Fruit fly (Drosophila melanogaster) ovary, adult (tissue): Measurements from ENCODE around the gene Muc68E.

Experiments used
- CG17801 ChIP-seq: fragments of 200-800 bp; optimal IDR thresholded peaks from 2 replicates; lab custom pipeline; 2019; ENCODE audit warnings: missing biosample characterization, mild to moderate bottlenecking, missing genetic modification characterization, moderate library complexity; ENCODE audit not compliant: partially characterized antibody

Muc68E gene

DNA sequence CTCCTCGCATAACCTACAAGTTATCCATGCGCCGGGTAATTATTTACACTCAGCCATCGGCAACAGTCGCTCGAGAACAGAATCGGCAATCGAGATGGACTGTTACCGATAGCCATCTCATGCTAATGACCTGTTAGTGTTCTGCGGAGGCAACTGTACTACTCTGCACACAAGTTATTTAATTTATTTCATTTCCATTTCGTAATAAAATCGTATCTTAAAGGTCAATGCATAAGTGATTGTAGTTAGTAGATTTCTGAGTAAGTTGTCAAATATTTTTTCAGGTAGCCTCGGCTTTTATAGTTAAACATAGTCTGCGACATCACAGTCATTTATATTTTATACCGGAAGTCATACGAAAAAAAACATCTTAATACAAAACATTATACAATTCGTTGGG, 51.6 kb downstream of the Muc68E start, which contains the start of gene CG11588:
CG11588 (plus strand) TSS at position 301 of the 400 bp plus-strand sequence.
- no peak for TF ChIP-seq CG17801 (GFP tag; lab: Kevin White, UChicago)

DNA sequence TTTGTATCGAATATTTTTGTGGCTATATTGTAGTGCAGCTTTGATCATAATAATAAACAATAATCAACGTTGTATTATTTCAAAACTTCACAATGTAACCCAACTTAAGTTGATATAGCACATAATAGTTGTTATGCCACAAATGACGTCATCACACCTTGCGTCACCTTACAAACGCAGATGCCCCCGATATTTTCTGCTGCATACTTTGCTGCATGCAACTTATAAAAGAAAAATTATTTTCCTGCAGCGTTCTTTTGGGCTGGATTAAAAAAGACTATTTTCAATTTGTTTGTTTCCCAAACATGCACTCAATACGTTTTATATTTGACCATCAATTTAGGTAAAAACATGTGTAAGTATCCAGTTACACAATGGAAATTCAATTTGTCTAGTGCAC, 54.6 kb downstream of the Muc68E start:
- no peak for TF ChIP-seq CG17801 (GFP tag; lab: Kevin White, UChicago)
